Worm (Caenorhabditis elegans) whole organism, L4 larva: ENCODE data around the gene skih-2.

Experiments
- F10B5.3 ChIP-seq: sonication (generic microtip); optimal IDR thresholded peaks from 2 replicates; lab custom pipeline; 2016; ENCODE audit warnings: mild to moderate bottlenecking, missing genetic modification characterization, missing compliant biosample characterization
- F37D6.2 ChIP-seq: sonication (generic microtip); optimal IDR thresholded peaks from 2 replicates; lab custom pipeline; 2016; ENCODE audit warnings: mild to moderate bottlenecking, missing genetic modification characterization, missing compliant biosample characterization
- F49E8.2 ChIP-seq: sonication (generic microtip); optimal IDR thresholded peaks from 2 replicates; lab custom pipeline; 2016; ENCODE audit warnings: missing compliant biosample characterization, mild to moderate bottlenecking, missing genetic modification characterization, borderline replicate concordance
- R02D3.7 ChIP-seq: fragments of 150-350 bp; sonication (generic microtip); optimal IDR thresholded peaks from 3 replicates; lab custom pipeline; 2014; ENCODE audit warnings: missing biosample characterization, missing genetic modification characterization
- T20F7.1 ChIP-seq: fragments of 200-800 bp; sonication (Bioruptor generic); optimal IDR thresholded peaks from 2 replicates; lab custom pipeline; 2018; ENCODE audit warnings: mild to moderate bottlenecking, missing genetic modification characterization, missing compliant biosample characterization
- ZK546.5 ChIP-seq, 2 experiments: sonication (generic microtip); optimal IDR thresholded peaks; 2 replicates each; lab custom pipeline; 2017; ENCODE audit warnings: missing biosample characterization in 2 of 2, missing genetic modification characterization in 2 of 2
- aha-1 ChIP-seq: fragments of 150-350 bp; peaks from one replicate; lab custom pipeline; 2014; ENCODE audit warnings: missing biosample characterization, missing genetic modification characterization
- attf-4 ChIP-seq: sonication (generic microtip); optimal IDR thresholded peaks from 3 replicates; lab custom pipeline; 2017; ENCODE audit warnings: missing biosample characterization, missing genetic modification characterization
- ces-1 ChIP-seq: fragments of 150-350 bp; sonication (generic microtip); optimal IDR thresholded peaks from 4 replicates; lab custom pipeline; 2014; ENCODE audit warnings: missing biosample characterization, missing genetic modification reagents, missing genetic modification characterization
- ctbp-1 ChIP-seq: fragments of 200-800 bp; sonication (Bioruptor generic); IDR thresholded peaks from 2 replicates; pipeline ENCODE4 v1.3.6; 2022; ENCODE audit warnings: missing genetic modification reagents, missing genetic modification characterization, missing compliant biosample characterization
- daf-19 ChIP-seq: fragments of 200-800 bp; sonication (Bioruptor generic); conservative IDR thresholded peaks from 2 replicates; pipeline ENCODE4 v1.3.6; 2022; ENCODE audit warnings: missing genetic modification characterization, missing compliant biosample characterization
- daf-8 ChIP-seq: fragments of 200-800 bp; sonication (Bioruptor generic); IDR thresholded peaks from 2 replicates; pipeline ENCODE4 v1.3.6; 2022; ENCODE audit warnings: missing genetic modification characterization, missing compliant biosample characterization
- dmd-8 ChIP-seq: fragments of 200-800 bp; sonication (Bioruptor generic); IDR thresholded peaks from 2 replicates; pipeline ENCODE4 v1.3.6; 2022; ENCODE audit warnings: missing genetic modification characterization, missing compliant biosample characterization
- dmd-9 ChIP-seq: fragments of 200-800 bp; sonication (Bioruptor generic); IDR thresholded peaks from 2 replicates; pipeline ENCODE4 v1.3.6; 2022; ENCODE audit warnings: missing genetic modification reagents, missing genetic modification characterization, missing compliant biosample characterization
- dpl-1 ChIP-seq: fragments of 150-350 bp; optimal IDR thresholded peaks from 2 replicates; lab custom pipeline; 2014; ENCODE audit warnings: missing biosample characterization, missing genetic modification reagents, missing genetic modification characterization
- dve-1 ChIP-seq: sonication (generic microtip); optimal IDR thresholded peaks from 2 replicates; lab custom pipeline; 2017; ENCODE audit warnings: antibody characterized with exemption, mild to moderate bottlenecking, missing genetic modification characterization, missing compliant biosample characterization; ENCODE audit not compliant: insufficient read depth
- hlh-30 ChIP-seq: sonication (generic microtip); optimal IDR thresholded peaks from 2 replicates; lab custom pipeline; 2017; ENCODE audit warnings: antibody characterized with exemption, mild to moderate bottlenecking, missing genetic modification characterization, missing compliant biosample characterization; ENCODE audit not compliant: insufficient read depth
- hmg-1.1 ChIP-seq: fragments of 200-800 bp; sonication (Bioruptor generic); IDR thresholded peaks from 2 replicates; pipeline ENCODE4 v1.3.6; 2022; ENCODE audit warnings: missing genetic modification reagents, missing genetic modification characterization, missing compliant biosample characterization
- lim-7 ChIP-seq: fragments of 200-800 bp; sonication (Bioruptor generic); IDR thresholded peaks from 2 replicates; pipeline ENCODE4 v1.3.6; 2022; ENCODE audit warnings: missing genetic modification characterization, missing compliant biosample characterization
- lin-1 ChIP-seq: fragments of 200-800 bp; sonication (Bioruptor generic); IDR thresholded peaks from 2 replicates; pipeline ENCODE4 v1.3.6; 2022; ENCODE audit warnings: missing genetic modification reagents, missing genetic modification characterization, missing compliant biosample characterization
- lsy-2 ChIP-seq, 2 experiments: fragments of 150-350 bp in 1 of 2; sonication (generic microtip) in 1 of 2; optimal IDR thresholded peaks; 2 replicates each; lab custom pipeline; 2014 to 2017; ENCODE audit warnings: missing biosample characterization in 2 of 2, missing genetic modification characterization in 2 of 2
- madf-9 ChIP-seq: fragments of 200-800 bp; sonication (Bioruptor generic); conservative IDR thresholded peaks from 2 replicates; pipeline ENCODE4 v1.3.6; 2022; ENCODE audit warnings: missing genetic modification reagents, missing genetic modification characterization, missing compliant biosample characterization
- mep-1 ChIP-seq: fragments of 150-350 bp; sonication (generic microtip); optimal IDR thresholded peaks from 3 replicates; lab custom pipeline; 2014; ENCODE audit warnings: missing biosample characterization, missing genetic modification characterization
- mes-2 ChIP-seq: sonication (generic microtip); optimal IDR thresholded peaks from 2 replicates; lab custom pipeline; 2016; ENCODE audit warnings: missing genotype, mild to moderate bottlenecking, missing genetic modification characterization, missing compliant biosample characterization; ENCODE audit not compliant: poor library complexity, severe bottlenecking
- mxl-3 ChIP-seq: fragments of 200-800 bp; sonication (Bioruptor generic); optimal IDR thresholded peaks from 2 replicates; lab custom pipeline; 2018; ENCODE audit warnings: mild to moderate bottlenecking, missing genetic modification characterization, missing compliant biosample characterization
- nhr-237 ChIP-seq: sonication (generic microtip); optimal IDR thresholded peaks from 2 replicates; lab custom pipeline; 2017; ENCODE audit warnings: missing biosample characterization, missing genetic modification characterization
- nhr-28 ChIP-seq: fragments of 150-350 bp; optimal IDR thresholded peaks from 2 replicates; lab custom pipeline; 2014; ENCODE audit warnings: missing biosample characterization, missing genetic modification characterization
- nhr-41 ChIP-seq: fragments of 200-800 bp; sonication (Bioruptor generic); IDR thresholded peaks from 2 replicates; pipeline ENCODE4 v1.3.6; 2022; ENCODE audit warnings: missing genetic modification reagents, missing genetic modification characterization, missing compliant biosample characterization
- nhr-42 ChIP-seq: fragments of 200-800 bp; sonication (Bioruptor generic); IDR thresholded peaks from 2 replicates; pipeline ENCODE4 v1.3.6; 2022; ENCODE audit warnings: missing genetic modification characterization, missing compliant biosample characterization
- nhr-6 ChIP-seq: fragments of 150-350 bp; optimal IDR thresholded peaks from 2 replicates; lab custom pipeline; 2014; ENCODE audit warnings: missing biosample characterization, missing genetic modification characterization
- nhr-76 ChIP-seq: fragments of 150-350 bp; optimal IDR thresholded peaks from 2 replicates; lab custom pipeline; 2014; ENCODE audit warnings: missing biosample characterization, missing genetic modification characterization
- pha-4 ChIP-seq, 2 experiments: fragments of 150-350 bp in 1 of 2; fragments of 200-800 bp in 1 of 2; sonication (Bioruptor generic) in 1 of 2; IDR thresholded peaks in 1 of 2; optimal IDR thresholded peaks in 1 of 2; 2 replicates each; pipeline versions ENCODE4 v1.3.6 to Lab custom; 2014 to 2022; ENCODE audit warnings: missing genetic modification characterization in 2 of 2, missing genetic modification reagents in 2 of 2, missing biosample characterization in 1 of 2, missing compliant biosample characterization in 1 of 2
- saeg-2 ChIP-seq: fragments of 200-800 bp; sonication (Bioruptor generic); IDR thresholded peaks from 2 replicates; pipeline ENCODE4 v1.3.6; 2022; ENCODE audit warnings: missing genetic modification reagents, missing genetic modification characterization, missing compliant biosample characterization
- snpc-4 ChIP-seq: fragments of 150-350 bp; optimal IDR thresholded peaks from 2 replicates; lab custom pipeline; 2014; ENCODE audit warnings: missing biosample characterization, missing genetic modification characterization
- spr-3 ChIP-seq: fragments of 200-800 bp; sonication (Bioruptor generic); optimal IDR thresholded peaks from 2 replicates; lab custom pipeline; 2018; ENCODE audit warnings: mild to moderate bottlenecking, missing genetic modification characterization, missing compliant biosample characterization
- unc-130 ChIP-seq: sonication (generic microtip); optimal IDR thresholded peaks from 2 replicates; lab custom pipeline; 2016; ENCODE audit warnings: missing genetic modification reagents, missing genetic modification characterization, missing compliant biosample characterization
- unc-39 ChIP-seq: sonication (generic microtip); optimal IDR thresholded peaks from 2 replicates; lab custom pipeline; 2017; ENCODE audit warnings: missing biosample characterization, missing genetic modification characterization
- unc-62 ChIP-seq, 3 experiments: fragments of 150-350 bp in 1 of 3; sonication (generic microtip); optimal IDR thresholded peaks in 2 of 3; peaks in 1 of 3; 1 replicate in 1 of 3; 2 replicates in 2 of 3; lab custom pipeline; 2014 to 2017; ENCODE audit warnings: missing biosample characterization in 3 of 3, missing genetic modification characterization in 3 of 3, missing genetic modification reagents in 3 of 3, missing genotype in 1 of 3

Gene skih-2

ce11 chrIV:11118837-11119491 lies 23.2 kb downstream of the skih-2 start, which contains the start of the genes imp-2 and enpl-1 (continued):
- TF ChIP-seq dpl-1 (GFP tag; lab: Kevin White, UChicago) (peak; percentile 78), F37D6.2 (tag; lab: Kevin White, UChicago) (peak; percentile 63), attf-4 (tag; lab: Kevin White, UChicago) (no peak), mes-2 (tag; lab: Kevin White, UChicago) (peak; percentile 83), lim-7 (peak; percentile 17; the same call in 1 of the 2 replicates), T20F7.1 (peak; percentile 85), nhr-42 (GFP tag; lab: Robert Waterston, UW) (peak; percentile 58; the same call in 1 of the 2 replicates), mep-1 (peak; percentile 96), aha-1 (tag; lab: Kevin White, UChicago) (peak; percentile 87), ces-1 (GFP tag; lab: Kevin White, UChicago) (no peak), unc-130 (GFP tag; lab: Kevin White, UChicago) (peak; percentile 68), nhr-237 (no peak), nhr-76 (tag; lab: Kevin White, UChicago) (no peak), ZK546.5 (tag; optimal IDR thresholded peaks at IDR 0.05; lab: Kevin White, UChicago) (peak in 1 of 2 experiments; percentile 44), lin-1 (GFP tag; lab: Robert Waterston, UW) (peak; percentile 70; the same call in 1 of the 2 replicates), snpc-4 (tag; lab: Kevin White, UChicago) (no peak), F49E8.2 (no peak), nhr-28 (tag; lab: Kevin White, UChicago) (peak; percentile 73), mxl-3 (peak; percentile 100), unc-39 (tag; lab: Kevin White, UChicago) (no peak), madf-9 (0 out of 2 replicates have a peak, but pooled peaks have one; percentile 9), saeg-2 (peak; percentile 78), pha-4 (GFP tag; IDR thresholded peaks at IDR 0.05; lab: Robert Waterston, UW) (peak; percentile 89), pha-4 (tag; optimal IDR thresholded peaks at IDR 0.05; lab: Kevin White, UChicago) (peak; percentile 33), ctbp-1 (GFP tag; lab: Robert Waterston, UW) (peak; percentile 82), dmd-8 (0 out of 2 replicates have a peak, but pooled peaks have one; percentile 53), daf-8 (GFP tag; lab: Robert Waterston, UW) (no peak), R02D3.7 (no peak), F10B5.3 (tag; lab: Kevin White, UChicago) (peak; percentile 69)

ce11 chrIV:11112641-11113040 lies 29.5 kb downstream of the skih-2 start, which contains the start of gene clc-9:
Gene clc-9 (plus strand): TSS chrIV:11112941.
- TF ChIP-seq F49E8.2 (no peak), pha-4 (GFP tag; IDR thresholded peaks at IDR 0.05; lab: Robert Waterston, UW) (no peak), pha-4 (tag; optimal IDR thresholded peaks at IDR 0.05; lab: Kevin White, UChicago) (no peak), T20F7.1 (no peak), dve-1 (tag; lab: Kevin White, UChicago) (no peak), snpc-4 (tag; lab: Kevin White, UChicago) (no peak), daf-19 (GFP tag; lab: Robert Waterston, UW) (no peak), lsy-2 (tag; optimal IDR thresholded peaks at IDR 0.05; lab: Kevin White, UChicago) (no peak), hmg-1.1 (GFP tag; lab: Robert Waterston, UW) (no peak), unc-62 (GFP tag; optimal IDR thresholded peaks at IDR 0.05 in 1 of 2; lab: Kevin White, UChicago) (no peak), unc-62 (tag; optimal IDR thresholded peaks at IDR 0.05; lab: Kevin White, UChicago) (no peak), nhr-6 (tag; lab: Kevin White, UChicago) (no peak)

- TF ChIP-seq nhr-41 (GFP tag; lab: Robert Waterston, UW) (no peak), dmd-9 (GFP tag; lab: Robert Waterston, UW) (no peak), R02D3.7 (no peak), hlh-30 (tag; lab: Kevin White, UChicago) (peak; percentile 36), spr-3 (GFP tag; lab: Kevin White, UChicago) (no peak)
- TF ChIP-seq, all 104 proteins: peak for 1
These were observed 30.3 kb downstream of the skih-2 start for ce11 chrIV:11111898-11112297.
